Worm (Caenorhabditis elegans) whole organism, early embryonic: ENCODE measurements around the gene gex-3.

Source experiments
- B0310.2 ChIP-seq: sonication (generic microtip); optimal IDR thresholded peaks from 2 replicates; lab custom pipeline; 2016; ENCODE audit warnings: mild to moderate bottlenecking, missing genetic modification characterization, missing compliant biosample characterization
- F13C5.2 ChIP-seq: sonication (generic microtip); optimal IDR thresholded peaks from 2 replicates; lab custom pipeline; 2017; ENCODE audit warnings: mild to moderate bottlenecking, missing genetic modification characterization, inconsistent platforms, missing compliant biosample characterization
- ama-1 ChIP-seq: fragments of 150-350 bp; optimal IDR thresholded peaks from 2 replicates; lab custom pipeline; 2014
- ceh-36 ChIP-seq: sonication (generic microtip); optimal IDR thresholded peaks from 2 replicates; lab custom pipeline; 2016; ENCODE audit warnings: missing genetic modification characterization, inconsistent platforms, missing compliant biosample characterization
- ets-7 ChIP-seq: sonication (generic microtip); optimal IDR thresholded peaks from 2 replicates; lab custom pipeline; 2016; ENCODE audit warnings: missing genotype, missing genetic modification characterization, missing compliant biosample characterization
- flt-1 ChIP-seq: fragments of 200-800 bp; sonication (Bioruptor generic); IDR thresholded peaks from 2 replicates; pipeline ENCODE4 v1.3.6; 2022; ENCODE audit warnings: missing genetic modification characterization, missing compliant biosample characterization
- hmbx-1 ChIP-seq: sonication (generic microtip); optimal IDR thresholded peaks from 2 replicates; lab custom pipeline; 2016; ENCODE audit warnings: mild to moderate bottlenecking, missing genetic modification characterization, missing compliant biosample characterization
- hmg-4 ChIP-seq: fragments of 200-800 bp; sonication (Bioruptor generic); optimal IDR thresholded peaks from 2 replicates; lab custom pipeline; 2018; ENCODE audit warnings: mild to moderate bottlenecking, missing genetic modification characterization, missing compliant biosample characterization
- hnd-1 ChIP-seq: sonication (generic microtip); optimal IDR thresholded peaks from 2 replicates; lab custom pipeline; 2016; ENCODE audit warnings: missing genetic modification characterization, missing compliant biosample characterization
- pes-1 ChIP-seq: fragments of 200-800 bp; sonication (Bioruptor generic); IDR thresholded peaks from 2 replicates; pipeline ENCODE4 v1.3.6; 2022; ENCODE audit warnings: missing genetic modification reagents, missing genetic modification characterization, missing compliant biosample characterization
- scrt-1 ChIP-seq: fragments of 200-800 bp; sonication (Bioruptor generic); IDR thresholded peaks from 2 replicates; pipeline ENCODE4 v1.3.6; 2022; ENCODE audit warnings: missing genetic modification characterization, missing compliant biosample characterization
- sea-1 ChIP-seq: fragments of 200-800 bp; sonication (Bioruptor generic); conservative IDR thresholded peaks from 2 replicates; pipeline ENCODE4 v1.3.6; 2022; ENCODE audit warnings: missing genetic modification characterization, missing compliant biosample characterization
- tbx-11 ChIP-seq: fragments of 200-800 bp; sonication (Bioruptor generic); IDR thresholded peaks from 2 replicates; pipeline ENCODE4 v1.3.6; 2022; ENCODE audit warnings: missing genetic modification characterization, missing compliant biosample characterization
- tra-4 ChIP-seq: sonication (generic microtip); optimal IDR thresholded peaks from 2 replicates; lab custom pipeline; 2017; ENCODE audit warnings: missing genetic modification characterization, missing compliant biosample characterization

DNA sequence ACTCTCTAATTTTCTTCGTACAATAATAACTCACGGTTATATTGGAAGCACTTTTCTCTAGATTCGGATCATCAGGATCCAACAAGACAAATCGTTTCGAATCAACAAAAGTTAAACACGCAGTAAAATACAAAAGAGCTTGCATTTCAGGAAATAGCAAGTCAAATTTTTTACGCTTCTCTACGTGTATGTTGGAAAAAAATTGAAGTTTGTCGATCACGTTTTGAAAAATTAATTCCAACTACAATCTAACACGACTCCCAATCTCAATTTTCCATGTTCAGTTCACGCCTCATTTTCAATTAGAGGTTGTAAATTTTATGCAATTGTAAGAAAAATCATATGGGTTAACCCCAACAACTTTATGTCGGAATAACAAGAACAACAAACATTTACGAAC lies 14.3 kb upstream of the gex-3 start, which contains the start of gene spe-45:
- TF ChIP-seq ama-1 (lab: Kevin White, UChicago) (no peak), flt-1 (GFP tag; lab: Robert Waterston, UW) (no peak), hmbx-1 (tag; lab: Kevin White, UChicago) (no peak), F13C5.2 (tag; lab: Kevin White, UChicago) (no peak), ets-7 (no peak), ceh-36 (tag; lab: Kevin White, UChicago) (no peak), tra-4 (tag; lab: Kevin White, UChicago) (no peak), hnd-1 (no peak), hmg-4 (GFP tag; lab: Kevin White, UChicago) (no peak), pes-1 (GFP tag; lab: Robert Waterston, UW) (no peak), tbx-11 (GFP tag; lab: Robert Waterston, UW) (no peak), scrt-1 (GFP tag; lab: Robert Waterston, UW) (no peak), B0310.2 (no peak), sea-1 (GFP tag; lab: Robert Waterston, UW) (no peak)
